Fruit fly (Drosophila melanogaster): Measurements from ENCODE around the gene CG43954.
A peak's percentile ranks its signal among the peaks of the same experiment; 100 is the strongest.

Gene CG43954

dm6 chr3L:16659959-16660870 is 51.3 kb downstream of the CG43954 start:
- peak; percentile 89 for TF ChIP-seq Blimp-1 (GFP tag; optimal IDR thresholded peaks at IDR 0.05)
- peak; percentile 95 for TF ChIP-seq CG11902 (GFP tag; optimal IDR thresholded peaks at IDR 0.05)
- TF ChIP-seq dac (GFP tag; optimal IDR thresholded peaks at IDR 0.05): peak; percentile 96
- TF ChIP-seq CG11762 (GFP tag; optimal IDR thresholded peaks at IDR 0.05; ENCODE audit: insufficient read depth): peak; percentile 97
- peak; percentile 94 for TF ChIP-seq CG31627 (GFP tag; optimal IDR thresholded peaks at IDR 0.05)
- peak; percentile 89 for TF ChIP-seq Eip93F (GFP tag; optimal IDR thresholded peaks at IDR 0.05)
- peak; percentile 93 for TF ChIP-seq Hr39 (GFP tag; optimal IDR thresholded peaks at IDR 0.05)
- TF ChIP-seq pdm3 (GFP tag; optimal IDR thresholded peaks at IDR 0.05): peak; percentile 97
- TF ChIP-seq CG8632 (GFP tag; optimal IDR thresholded peaks at IDR 0.05): peak; percentile 96
- TF ChIP-seq OdsH (GFP tag; optimal IDR thresholded peaks at IDR 0.05): peak; percentile 98
- peak; percentile 90 to 96 for TF ChIP-seq ss (GFP tag; optimal IDR thresholded peaks at IDR 0.05)
- peak; percentile 97 for TF ChIP-seq CG10631 (GFP tag; optimal IDR thresholded peaks at IDR 0.05)
- TF ChIP-seq achi (GFP tag; optimal IDR thresholded peaks at IDR 0.05): peak; percentile 97
- TF ChIP-seq dsx (GFP tag; optimal IDR thresholded peaks at IDR 0.05; ENCODE audit: poor library complexity, severe bottlenecking): peak; percentile 90
- peak; percentile 97 for TF ChIP-seq CG34406 (GFP tag; optimal IDR thresholded peaks at IDR 0.05)
- peak; percentile 96 for TF ChIP-seq svp (GFP tag)
- TF ChIP-seq CG6854 (GFP tag; optimal IDR thresholded peaks at IDR 0.05): peak; percentile 89
- peak; percentile 88 to 98 for TF ChIP-seq salr (GFP tag; optimal IDR thresholded peaks at IDR 0.05)
- TF ChIP-seq Eip75B (GFP tag; optimal IDR thresholded peaks at IDR 0.05): peak; percentile 96
- TF ChIP-seq CG3032 (tag; optimal IDR thresholded peaks at IDR 0.05): peak; percentile 96
- peak; percentile 93 for TF ChIP-seq CG6163 (GFP tag; IDR thresholded peaks at IDR 0.05)
- peak; percentile 98 for TF ChIP-seq CG8119 (GFP tag; IDR thresholded peaks at IDR 0.05)
- TF ChIP-seq fkh (GFP tag; optimal IDR thresholded peaks at IDR 0.05): peak; percentile 91
- peak; percentile 96 for TF ChIP-seq Ets96B (tag; optimal IDR thresholded peaks at IDR 0.05)
- peak; percentile 95 for TF ChIP-seq CG16779 (tag; optimal IDR thresholded peaks at IDR 0.05)
- peak; percentile 92 for TF ChIP-seq Gug (GFP tag; IDR thresholded peaks at IDR 0.05)
- peak; percentile 91 for TF ChIP-seq CG1621 (tag; optimal IDR thresholded peaks at IDR 0.05)
- TF ChIP-seq vri (GFP tag; optimal IDR thresholded peaks at IDR 0.05): peak; percentile 56
- peak; percentile 96 for TF ChIP-seq fd59A (GFP tag; optimal IDR thresholded peaks at IDR 0.05)
- TF ChIP-seq topi (GFP tag; optimal IDR thresholded peaks at IDR 0.05): peak; percentile 97
- TF ChIP-seq esn (GFP tag; optimal IDR thresholded peaks at IDR 0.05): peak; percentile 97
- TF ChIP-seq Hr38 (GFP tag; optimal IDR thresholded peaks at IDR 0.05): peak; percentile 50
- TF ChIP-seq CG9139 (GFP tag; optimal IDR thresholded peaks at IDR 0.05): peak; percentile 93
- TF ChIP-seq net (GFP tag; optimal IDR thresholded peaks at IDR 0.05): peak; percentile 97
- TF ChIP-seq CG11294 (GFP tag; IDR thresholded peaks at IDR 0.05): peak; percentile 91
- peak; percentile 98 for TF ChIP-seq CG6276 (GFP tag; optimal IDR thresholded peaks at IDR 0.05)
- peak; percentile 97 for TF ChIP-seq CG15336 (GFP tag; IDR thresholded peaks at IDR 0.05)
- peak; percentile 96 for TF ChIP-seq cyc (GFP tag; optimal IDR thresholded peaks at IDR 0.05)
- peak; percentile 99 for TF ChIP-seq CG4318 (GFP tag; optimal IDR thresholded peaks at IDR 0.05)
- peak; percentile 71 for TF ChIP-seq fd85E (GFP tag; optimal IDR thresholded peaks at IDR 0.05)
- peak; percentile 92 for TF ChIP-seq Smox (GFP tag; optimal IDR thresholded peaks at IDR 0.05)
- TF ChIP-seq CG3919 (GFP tag; optimal IDR thresholded peaks at IDR 0.05): peak; percentile 98
- TF ChIP-seq spab (GFP tag; optimal IDR thresholded peaks at IDR 0.05): peak; percentile 98
- TF ChIP-seq acj6 (GFP tag; optimal IDR thresholded peaks at IDR 0.05): peak; percentile 97
- peak; percentile 93 for TF ChIP-seq CG8319 (GFP tag; optimal IDR thresholded peaks at IDR 0.05)
- TF ChIP-seq Lpt (GFP tag; optimal IDR thresholded peaks at IDR 0.05): peak; percentile 97
- TF ChIP-seq eg (GFP tag; IDR thresholded peaks at IDR 0.05): peak; percentile 95
- TF ChIP-seq lz (GFP tag; optimal IDR thresholded peaks at IDR 0.05): peak; percentile 95
- peak; percentile 96 for TF ChIP-seq CG6792 (GFP tag; optimal IDR thresholded peaks at IDR 0.05)

Data from whole organism, prepupa.